Worm (Caenorhabditis elegans) whole organism, L1 larva: ENCODE measurements around the gene F18E9.7.
A peak's percentile ranks its signal among the peaks of the same experiment; 100 is the strongest.

Experiments used
- aly-2 ChIP-seq: fragments of 150-350 bp; optimal IDR thresholded peaks from 2 replicates; lab custom pipeline; 2014; ENCODE audit warnings: missing biosample characterization, missing genetic modification characterization
- ceh-8 ChIP-seq: fragments of 200-800 bp; sonication (Bioruptor generic); optimal IDR thresholded peaks from 2 replicates; lab custom pipeline; 2018; ENCODE audit warnings: mild to moderate bottlenecking, missing genetic modification characterization, moderate library complexity, missing compliant biosample characterization
- ceh-88 ChIP-seq: fragments of 200-800 bp; sonication (Bioruptor generic); IDR thresholded peaks from 2 replicates; pipeline ENCODE4 v1.3.6; 2022; ENCODE audit warnings: missing genetic modification characterization, missing compliant biosample characterization
- efl-3 ChIP-seq: fragments of 200-800 bp; sonication (Bioruptor generic); optimal IDR thresholded peaks from 2 replicates; lab custom pipeline; 2018; ENCODE audit warnings: mild to moderate bottlenecking, missing genetic modification characterization, missing compliant biosample characterization
- irx-1 ChIP-seq: sonication (generic microtip); optimal IDR thresholded peaks from 2 replicates; lab custom pipeline; 2016; ENCODE audit warnings: missing genetic modification characterization, missing compliant biosample characterization
- lin-15B ChIP-seq: fragments of 150-350 bp; sonication (generic microtip); optimal IDR thresholded peaks from 3 replicates; lab custom pipeline; 2014; ENCODE audit warnings: missing biosample characterization, missing genetic modification characterization
- lin-35 ChIP-seq, 2 experiments: fragments of 150-350 bp; optimal IDR thresholded peaks; 2 replicates each; lab custom pipeline; 2014; ENCODE audit warnings: missing biosample characterization in 2 of 2, missing genetic modification characterization in 2 of 2, missing genetic modification reagents in 2 of 2
- lin-39 ChIP-seq: fragments of 150-350 bp; optimal IDR thresholded peaks from 2 replicates; lab custom pipeline; 2014; ENCODE audit warnings: missing biosample characterization, missing genetic modification reagents, missing genetic modification characterization
- mep-1 ChIP-seq: fragments of 150-350 bp; optimal IDR thresholded peaks from 2 replicates; lab custom pipeline; 2014; ENCODE audit warnings: missing biosample characterization, missing genetic modification characterization
- nhr-237 ChIP-seq: fragments of 150-350 bp; optimal IDR thresholded peaks from 2 replicates; lab custom pipeline; 2014; ENCODE audit warnings: missing biosample characterization, missing genetic modification characterization
- nhr-77 ChIP-seq: fragments of 150-350 bp; optimal IDR thresholded peaks from 2 replicates; lab custom pipeline; 2014; ENCODE audit warnings: missing biosample characterization, missing genetic modification characterization
- rnt-1 ChIP-seq: sonication (generic microtip); optimal IDR thresholded peaks from 2 replicates; lab custom pipeline; 2016; ENCODE audit warnings: mild to moderate bottlenecking, missing genetic modification characterization, moderate library complexity, missing compliant biosample characterization
- unc-130 ChIP-seq: fragments of 150-350 bp; optimal IDR thresholded peaks from 2 replicates; lab custom pipeline; 2017; ENCODE audit warnings: missing biosample characterization, missing genetic modification characterization, inconsistent platforms
- unc-62 ChIP-seq: fragments of 150-350 bp; optimal IDR thresholded peaks from 2 replicates; lab custom pipeline; 2014; ENCODE audit warnings: missing biosample characterization, missing genetic modification reagents, missing genetic modification characterization

ce11 chrX:8640654-8641053, 43.1 kb upstream of the F18E9.7 start:
- TF ChIP-seq unc-62 (GFP tag; lab: Kevin White, UChicago), result no peak
- no peak for TF ChIP-seq mep-1
- TF ChIP-seq ceh-88 (GFP tag; lab: Robert Waterston, UW), result no peak
- no peak for TF ChIP-seq nhr-77 (tag; lab: Kevin White, UChicago)
- TF ChIP-seq efl-3 (GFP tag; lab: Kevin White, UChicago), result no peak
- TF ChIP-seq unc-130 (tag; lab: Kevin White, UChicago), result no peak
- no peak for TF ChIP-seq aly-2 (tag; lab: Kevin White, UChicago)
- no peak for TF ChIP-seq nhr-237
- TF ChIP-seq irx-1 (tag; lab: Kevin White, UChicago), result no peak
- no peak for TF ChIP-seq rnt-1 (tag; lab: Kevin White, UChicago)
- TF ChIP-seq lin-35 (GFP tag; optimal IDR thresholded peaks at IDR 0.05; lab: Kevin White, UChicago), result peak in 1 of 2 experiments; percentile 20
- TF ChIP-seq lin-39 (tag; lab: Kevin White, UChicago), result no peak
- no peak for TF ChIP-seq lin-15B (tag; lab: Kevin White, UChicago)
- TF ChIP-seq ceh-8 (GFP tag; lab: Kevin White, UChicago), result no peak
